Fruit fly (Drosophila melanogaster) whole organism, pupa: ENCODE measurements around the gene CG10472.
A peak's percentile ranks its signal among the peaks of the same experiment; 100 is the strongest.

Experiments
- CG10348 ChIP-seq: fragments of 200-800 bp; sonication (Bioruptor generic); IDR thresholded peaks from 2 replicates; pipeline ENCODE4 v1.3.6; 2022; ENCODE audit warnings: missing biosample characterization, missing genetic modification characterization
- CG13204 ChIP-seq: fragments of 200-800 bp; sonication (Bioruptor generic); optimal IDR thresholded peaks from 2 replicates; lab custom pipeline; 2018; ENCODE audit warnings: missing biosample characterization, mild to moderate bottlenecking, missing genetic modification characterization, moderate library complexity
- CG14655 ChIP-seq: fragments of 200-800 bp; sonication (Bioruptor generic); optimal IDR thresholded peaks from 3 replicates; lab custom pipeline; 2017; ENCODE audit warnings: mild to moderate bottlenecking, missing biosample characterization, missing genetic modification reagents, missing genetic modification characterization
- CG15710 ChIP-seq: fragments of 200-800 bp; sonication (Bioruptor generic); optimal IDR thresholded peaks from 2 replicates; lab custom pipeline; 2018; ENCODE audit warnings: missing biosample characterization, mild to moderate bottlenecking, missing genetic modification characterization, moderate library complexity
- CG17806 ChIP-seq: fragments of 200-800 bp; sonication (Bioruptor generic); optimal IDR thresholded peaks from 2 replicates; lab custom pipeline; 2018; ENCODE audit warnings: missing biosample characterization, mild to moderate bottlenecking, missing genetic modification characterization, moderate library complexity
- CG32121 ChIP-seq: fragments of 200-800 bp; sonication (Bioruptor generic); IDR thresholded peaks from 2 replicates; pipeline ENCODE4 v1.3.6; 2022; ENCODE audit warnings: missing biosample characterization, missing genetic modification characterization
- CG4496 ChIP-seq: fragments of 200-800 bp; sonication (Bioruptor generic); IDR thresholded peaks from 3 replicates; pipeline ENCODE4 v1.3.6; 2022; ENCODE audit warnings: missing biosample characterization, missing genetic modification characterization
- CG9948 ChIP-seq: fragments of 200-800 bp; sonication (Bioruptor generic); optimal IDR thresholded peaks from 2 replicates; lab custom pipeline; 2018; ENCODE audit warnings: missing biosample characterization, mild to moderate bottlenecking, missing genetic modification characterization, moderate library complexity
- D1 ChIP-seq: fragments of 200-800 bp; sonication (Bioruptor generic); optimal IDR thresholded peaks from 2 replicates; lab custom pipeline; 2018; ENCODE audit warnings: missing biosample characterization, mild to moderate bottlenecking, missing genetic modification characterization, moderate library complexity
- EcR ChIP-seq: fragments of 200-800 bp; sonication (Bioruptor generic); optimal IDR thresholded peaks from 3 replicates; lab custom pipeline; 2019; ENCODE audit warnings: missing biosample characterization, missing genetic modification characterization, mild to moderate bottlenecking, moderate library complexity, missing genetic modification reagents
- Pif1A ChIP-seq: fragments of 200-800 bp; sonication (Bioruptor generic); optimal IDR thresholded peaks from 3 replicates; lab custom pipeline; 2016; ENCODE audit warnings: missing biosample characterization, missing genetic modification characterization
- Pif1B ChIP-seq: fragments of 200-800 bp; sonication (Bioruptor generic); optimal IDR thresholded peaks from 3 replicates; lab custom pipeline; 2016; ENCODE audit warnings: missing biosample characterization, missing genetic modification characterization
- fd96Ca ChIP-seq: fragments of 200-800 bp; sonication (Bioruptor generic); IDR thresholded peaks from 3 replicates; pipeline ENCODE4 v1.3.6; 2022; ENCODE audit warnings: missing biosample characterization, missing genetic modification characterization

dm6 chr3L:6094697-6095096 is 32.0 kb upstream of the CG10472 start, which contains the start of the genes CG10467 and loj:
- TF ChIP-seq CG9948 (peak; percentile 94), CG4496 (GFP tag; lab: Robert Waterston, UW) (peak; percentile 96), CG14655 (GFP tag; lab: Kevin White, UChicago) (peak; percentile 88), EcR (GFP tag; lab: Kevin White, UChicago) (no peak), fd96Ca (GFP tag; lab: Robert Waterston, UW) (peak; percentile 87), D1 (tag; lab: Kevin White, UChicago) (peak; percentile 78), CG10348 (peak; percentile 87), CG15710 (tag; lab: Kevin White, UChicago) (peak; percentile 88), Pif1B (GFP tag; lab: Kevin White, UChicago) (peak; percentile 72), CG17806 (tag; lab: Kevin White, UChicago) (peak; percentile 94), CG13204 (GFP tag; lab: Kevin White, UChicago) (no peak), Pif1A (GFP tag; lab: Kevin White, UChicago) (peak; percentile 74), CG32121 (GFP tag; lab: Robert Waterston, UW) (peak; percentile 86)
